Fruit fly (Drosophila melanogaster) ovary, adult (tissue): Measurements from ENCODE around the gene CtIP.

Source experiments
- CG17801 ChIP-seq: fragments of 200-800 bp; optimal IDR thresholded peaks from 2 replicates; lab custom pipeline; 2019; ENCODE audit warnings: missing biosample characterization, mild to moderate bottlenecking, missing genetic modification characterization, moderate library complexity; ENCODE audit not compliant: partially characterized antibody

The CtIP gene

dm6 chr3L:20441632-20442469 is 5.8 kb downstream of the CtIP start, which contains the start of gene CG5910:
Gene CG5910, plus strand, starts transcription at chr3L:20442419.
- TF ChIP-seq CG17801 (GFP tag; lab: Kevin White, UChicago), result no peak

dm6 chr3L:20442674-20443313 is 6.7 kb downstream of the CtIP start:
- no peak for TF ChIP-seq CG17801 (GFP tag; lab: Kevin White, UChicago)

- peak; percentile 69 for TF ChIP-seq CG17801 (GFP tag; lab: Kevin White, UChicago)
These were observed 8.9 kb downstream of the CtIP start for dm6 chr3L:20444815-20445519.

dm6 chr3L:20446030-20446429 is 10.0 kb downstream of the CtIP start:
- no peak for TF ChIP-seq CG17801 (GFP tag; lab: Kevin White, UChicago)

- TF ChIP-seq CG17801 (GFP tag; lab: Kevin White, UChicago), result no peak
These were observed 11.3 kb downstream of the CtIP start for dm6 chr3L:20447337-20447736.

- TF ChIP-seq CG17801 (GFP tag; lab: Kevin White, UChicago), result no peak
These were observed 11.9 kb downstream of the CtIP start for dm6 chr3L:20447957-20448356.

- TF ChIP-seq CG17801 (GFP tag; lab: Kevin White, UChicago), result no peak
These were observed 12.7 kb downstream of the CtIP start for dm6 chr3L:20448773-20449172.

dm6 chr3L:20452813-20453682 is 17.0 kb downstream of the CtIP start, which contains the start of gene CG5199:
Gene CG5199, minus strand, starts transcription at chr3L:20452864.
- TF ChIP-seq CG17801 (GFP tag; lab: Kevin White, UChicago), result peak; percentile 67

- TF ChIP-seq CG17801 (GFP tag; lab: Kevin White, UChicago), result no peak
These were observed 24.3 kb downstream of the CtIP start, which contains the start of gene mag for dm6 chr3L:20460383-20460782. Gene mag, plus strand, starts transcription at chr3L:20460683.

dm6 chr3L:20462391-20462790 is 26.3 kb downstream of the CtIP start:
- no peak for TF ChIP-seq CG17801 (GFP tag; lab: Kevin White, UChicago)

dm6 chr3L:20464677-20465076 is 28.6 kb downstream of the CtIP start, which contains the start of gene atk:
Gene atk, minus strand, starts transcription at chr3L:20464862.
- TF ChIP-seq CG17801 (GFP tag; lab: Kevin White, UChicago), result no peak

- TF ChIP-seq CG17801 (GFP tag; lab: Kevin White, UChicago), result no peak
These were observed 29.9 kb downstream of the CtIP start, which contains the start of gene CG42764 for dm6 chr3L:20465941-20466340. Gene CG42764, minus strand, starts transcription at chr3L:20466041.

dm6 chr3L:20466599-20466998 is 30.5 kb downstream of the CtIP start, which contains the start of gene Tdh:
Gene Tdh, plus strand, starts transcription at chr3L:20466944.
- no peak for TF ChIP-seq CG17801 (GFP tag; lab: Kevin White, UChicago)

- TF ChIP-seq CG17801 (GFP tag; lab: Kevin White, UChicago), result no peak
These were observed 31.4 kb downstream of the CtIP start for dm6 chr3L:20467433-20467832.
